Worm (Caenorhabditis elegans) whole organism, L3 larva: ENCODE results near the gene sluh-7.

Source experiments
- aly-2 ChIP-seq: fragments of 150-350 bp; optimal IDR thresholded peaks from 2 replicates; lab custom pipeline; 2014; ENCODE audit warnings: missing biosample characterization, missing genetic modification characterization
- nhr-76 ChIP-seq: fragments of 150-350 bp; sonication (generic microtip); optimal IDR thresholded peaks from 5 replicates; lab custom pipeline; 2014; ENCODE audit warnings: missing biosample characterization, missing genetic modification characterization

DNA sequence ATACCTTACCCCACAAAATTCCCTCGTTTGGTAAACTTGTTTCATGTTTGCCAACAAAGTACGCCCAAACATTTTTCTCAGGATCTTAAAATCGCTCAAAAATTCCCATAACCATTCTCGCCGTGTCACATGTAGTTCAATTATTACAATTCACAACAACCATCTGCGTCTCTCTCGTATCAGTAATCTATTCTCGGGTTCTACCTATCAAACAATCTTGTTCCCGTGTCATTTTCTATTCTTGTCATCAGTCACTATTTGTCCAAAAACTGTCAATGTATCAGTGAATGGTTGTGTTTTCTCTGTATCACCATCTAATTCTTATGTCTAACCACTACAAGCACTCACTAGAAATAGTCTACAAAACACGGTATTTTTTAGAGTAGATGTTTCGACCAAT, 15.6 kb upstream of the sluh-7 start:
- TF ChIP-seq nhr-76: no peak
- no peak for TF ChIP-seq aly-2 (tag; lab: Kevin White, UChicago)
